Worm (Caenorhabditis elegans): Measurements from ENCODE around the gene hot-8.

The hot-8 gene

DNA sequence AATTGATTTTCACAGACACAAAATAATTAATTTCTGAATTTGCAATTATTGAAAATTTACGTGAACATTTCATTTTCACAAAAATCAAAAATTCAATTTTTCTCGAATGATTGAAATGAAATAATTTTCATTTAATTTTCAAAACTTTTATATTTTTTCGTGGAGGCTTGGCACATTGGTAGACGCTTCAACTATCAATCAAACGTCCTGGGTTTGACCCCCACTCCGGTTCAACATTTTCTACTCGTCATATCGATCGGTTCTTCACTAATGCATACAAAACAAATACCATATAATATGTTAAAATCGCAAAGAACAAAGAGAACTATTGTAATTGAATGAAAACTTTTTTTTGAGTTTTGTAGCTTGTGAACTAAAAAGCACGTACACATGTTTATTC is 27.8 kb downstream of the hot-8 start:
- no peak for TF ChIP-seq unc-62 (GFP tag; optimal IDR thresholded peaks at IDR 0.05)

- no peak for TF ChIP-seq unc-62 (GFP tag; optimal IDR thresholded peaks at IDR 0.05)
Measured at ce11 chrX:1209096-1209495, 29.0 kb downstream of the hot-8 start, which contains the start of gene C46H3.1. C46H3.1 (plus strand) TSS chrX:1209396.

DNA sequence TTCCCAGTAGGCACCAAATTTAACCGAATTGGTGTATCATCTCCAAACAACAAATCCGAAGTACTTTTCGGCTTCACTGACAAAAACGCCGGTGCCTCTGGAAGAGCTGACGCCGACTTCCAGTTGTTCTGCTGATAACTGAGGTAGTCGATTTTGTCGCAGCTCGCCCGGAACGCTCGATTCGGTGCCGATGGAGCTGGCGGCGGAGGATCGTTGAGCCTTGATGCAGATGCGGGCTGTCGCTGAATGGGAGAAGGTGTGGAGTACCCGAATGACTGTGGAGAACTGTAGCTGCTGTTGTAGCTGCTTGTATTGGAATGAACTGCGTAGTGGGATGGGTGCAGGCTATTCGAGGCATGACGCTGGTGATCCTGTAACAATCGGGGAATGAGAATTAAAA is 33.1 kb downstream of the hot-8 start:
- TF ChIP-seq unc-62 (GFP tag; optimal IDR thresholded peaks at IDR 0.05), result no peak

- TF ChIP-seq unc-62 (GFP tag; optimal IDR thresholded peaks at IDR 0.05), result no peak
Measured at ce11 chrX:1216833-1217232, 36.7 kb downstream of the hot-8 start.

DNA sequence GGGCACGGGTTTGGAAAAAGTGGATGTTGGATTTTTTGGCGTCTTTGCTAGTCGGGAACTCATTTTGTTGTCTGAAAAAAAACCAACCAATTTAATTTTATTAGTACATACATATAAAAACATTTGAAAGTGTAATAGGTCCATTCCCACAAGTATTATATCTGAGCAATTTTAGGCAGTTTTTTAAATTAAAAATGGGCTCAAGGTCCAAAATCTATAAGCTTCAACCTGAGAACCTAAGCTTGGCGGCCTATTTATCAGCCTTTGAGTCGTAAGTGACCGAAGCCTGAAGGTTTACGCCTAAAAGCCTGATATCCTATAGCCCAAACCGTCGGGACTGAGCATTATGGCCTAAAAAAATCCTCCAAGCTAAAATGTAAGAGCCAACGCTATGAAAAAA is 38.4 kb downstream of the hot-8 start:
- no peak for TF ChIP-seq unc-62 (GFP tag; optimal IDR thresholded peaks at IDR 0.05)

ce11 chrX:1222391-1222790 is 42.3 kb downstream of the hot-8 start:
- TF ChIP-seq unc-62 (GFP tag; optimal IDR thresholded peaks at IDR 0.05), result no peak

ce11 chrX:1223089-1223488 is 43.0 kb downstream of the hot-8 start:
- TF ChIP-seq unc-62 (GFP tag; optimal IDR thresholded peaks at IDR 0.05), result no peak

DNA sequence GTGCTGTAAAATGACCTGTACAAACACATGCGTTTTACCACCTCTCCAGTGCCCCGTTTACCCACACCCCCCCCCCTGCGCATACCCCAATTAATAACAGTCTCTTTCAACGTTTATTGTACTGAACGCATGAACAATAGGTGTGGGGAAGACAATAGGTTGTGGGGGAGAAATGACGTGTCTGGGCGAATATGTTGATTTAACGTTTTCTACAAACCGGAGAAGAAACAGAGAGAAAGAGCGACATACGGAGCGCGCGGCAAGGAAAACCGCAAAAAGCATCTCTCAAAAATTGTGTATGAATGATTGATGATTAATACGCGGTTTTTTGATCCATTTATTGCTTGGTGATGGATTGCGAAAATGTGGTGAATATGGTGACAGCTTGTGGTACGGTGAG is 43.8 kb downstream of the hot-8 start:
- TF ChIP-seq unc-62 (GFP tag; optimal IDR thresholded peaks at IDR 0.05), result no peak

- TF ChIP-seq unc-62 (GFP tag; optimal IDR thresholded peaks at IDR 0.05), result no peak
Measured at ce11 chrX:1230658-1231057, 50.6 kb downstream of the hot-8 start, which contains the start of gene C46H3.2. C46H3.2 (minus strand) TSS chrX:1230758.

DNA sequence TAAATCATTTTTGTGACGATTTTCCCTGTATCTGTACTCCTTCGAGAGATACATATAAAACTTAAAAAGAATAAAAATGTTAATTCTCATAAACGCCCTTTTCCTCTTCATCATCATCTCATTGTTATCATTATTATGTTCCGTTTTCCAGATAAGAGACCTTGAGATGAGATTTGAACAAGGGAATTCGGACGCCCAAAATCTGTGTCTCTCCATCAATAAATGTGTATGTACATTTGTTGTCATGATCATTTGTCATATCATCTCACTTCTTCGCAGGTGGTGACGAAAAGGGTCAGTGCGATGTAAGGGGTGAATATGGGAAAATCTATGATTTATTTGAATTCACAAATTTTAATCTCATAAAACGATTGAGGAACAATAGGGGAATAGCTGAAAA is 52.0 kb downstream of the hot-8 start:
- TF ChIP-seq unc-62 (GFP tag; optimal IDR thresholded peaks at IDR 0.05), result no peak
